Fruit fly (Drosophila melanogaster) whole organism, embryonic: ENCODE data around the gene CG6962.
A peak's percentile ranks its signal among the peaks of the same experiment; 100 is the strongest.

ENCODE experiments used
- Atf-2 ChIP-seq: fragments of 200-800 bp; sonication (Bioruptor generic); optimal IDR thresholded peaks from 2 replicates; lab custom pipeline; 2016; ENCODE audit warnings: missing biosample characterization, missing genetic modification characterization
- Bdp1 ChIP-seq: fragments of 200-800 bp; sonication (Bioruptor generic); optimal IDR thresholded peaks from 3 replicates; lab custom pipeline; 2016; ENCODE audit warnings: missing biosample characterization, missing genetic modification characterization
- CG10565 ChIP-seq: fragments of 200-800 bp; sonication (Bioruptor generic); optimal IDR thresholded peaks from 3 replicates; lab custom pipeline; 2016; ENCODE audit warnings: missing biosample characterization, mild to moderate bottlenecking, missing genetic modification characterization
- CG13287 ChIP-seq: fragments of 200-800 bp; sonication (Bioruptor generic); IDR thresholded peaks from 2 replicates; pipeline ENCODE4 v1.3.6; 2022; ENCODE audit warnings: missing biosample characterization, missing genetic modification characterization; ENCODE audit not compliant: partially characterized antibody
- CG14667 ChIP-seq: fragments of 200-800 bp; sonication (Bioruptor generic); IDR thresholded peaks from 2 replicates; pipeline ENCODE4 v1.3.6; 2022; ENCODE audit warnings: missing biosample characterization, missing genetic modification characterization
- CG17802 ChIP-seq: fragments of 200-800 bp; sonication (Bioruptor generic); optimal IDR thresholded peaks from 2 replicates; lab custom pipeline; 2018; ENCODE audit warnings: missing biosample characterization, mild to moderate bottlenecking, missing genetic modification characterization, moderate library complexity
- CG1832 ChIP-seq: fragments of 200-800 bp; sonication (Bioruptor generic); optimal IDR thresholded peaks from 2 replicates; lab custom pipeline; 2017; ENCODE audit warnings: missing biosample characterization, mild to moderate bottlenecking, missing genetic modification characterization, inconsistent platforms
- CG2120 ChIP-seq: fragments of 200-800 bp; sonication (Bioruptor generic); optimal IDR thresholded peaks from 3 replicates; lab custom pipeline; 2016; ENCODE audit warnings: missing biosample characterization, missing genetic modification characterization
- CG2202 ChIP-seq: fragments of 200-800 bp; sonication (Bioruptor generic); optimal IDR thresholded peaks from 2 replicates; lab custom pipeline; 2018; ENCODE audit warnings: missing biosample characterization, mild to moderate bottlenecking, missing genetic modification characterization
- CG3407 ChIP-seq: fragments of 200-800 bp; sonication (Bioruptor generic); optimal IDR thresholded peaks from 2 replicates; lab custom pipeline; 2018; ENCODE audit warnings: missing biosample characterization, mild to moderate bottlenecking, missing genetic modification characterization
- CG34422 ChIP-seq: fragments of 200-800 bp; sonication (Bioruptor generic); IDR thresholded peaks from 3 replicates; pipeline ENCODE4 v1.3.6; 2022; ENCODE audit warnings: missing biosample characterization, missing genetic modification characterization
- CG4617 ChIP-seq: fragments of 200-800 bp; sonication (Bioruptor generic); optimal IDR thresholded peaks from 3 replicates; lab custom pipeline; 2016; ENCODE audit warnings: missing biosample characterization, missing genetic modification characterization, borderline replicate concordance
- CG6175 ChIP-seq: fragments of 200-800 bp; sonication (Bioruptor generic); IDR thresholded peaks from 3 replicates; pipeline ENCODE4 v1.3.6; 2022; ENCODE audit warnings: missing biosample characterization, missing genetic modification characterization
- CG7963 ChIP-seq: fragments of 200-800 bp; sonication (Bioruptor generic); IDR thresholded peaks from 3 replicates; pipeline ENCODE4 v1.3.6; 2022; ENCODE audit warnings: missing biosample characterization, missing genetic modification characterization; ENCODE audit not compliant: partially characterized antibody
- CG8388 ChIP-seq: fragments of 200-800 bp; sonication (Bioruptor generic); optimal IDR thresholded peaks from 2 replicates; lab custom pipeline; 2019; ENCODE audit warnings: missing biosample characterization, mild to moderate bottlenecking, missing genetic modification characterization, moderate library complexity
- CG9727 ChIP-seq: fragments of 200-800 bp; sonication (Bioruptor generic); optimal IDR thresholded peaks from 3 replicates; lab custom pipeline; 2017; ENCODE audit warnings: missing biosample characterization, mild to moderate bottlenecking, missing genetic modification characterization
- CG9876 ChIP-seq: fragments of 200-800 bp; sonication (Bioruptor generic); optimal IDR thresholded peaks from 2 replicates; lab custom pipeline; 2016; ENCODE audit warnings: missing biosample characterization, missing genetic modification characterization
- Dek ChIP-seq: fragments of 200-800 bp; sonication (Bioruptor generic); optimal IDR thresholded peaks from 3 replicates; lab custom pipeline; 2019; ENCODE audit warnings: missing biosample characterization, mild to moderate bottlenecking, missing genetic modification characterization, moderate library complexity
- Dll ChIP-seq: fragments of 200-800 bp; sonication (Bioruptor generic); IDR thresholded peaks from 4 replicates; pipeline ENCODE4 v1.3.6; 2022; ENCODE audit warnings: missing biosample characterization, missing genetic modification characterization; ENCODE audit not compliant: partially characterized antibody
- HHEX ChIP-seq: fragments of 200-800 bp; sonication (Bioruptor generic); optimal IDR thresholded peaks from 3 replicates; lab custom pipeline; 2017; ENCODE audit warnings: missing biosample characterization, mild to moderate bottlenecking, missing genetic modification characterization, missing genetic modification reagents
- HLHmδ ChIP-seq: fragments of 200-800 bp; sonication (Bioruptor generic); optimal IDR thresholded peaks from 2 replicates; lab custom pipeline; 2018; ENCODE audit warnings: missing biosample characterization, mild to moderate bottlenecking, missing genetic modification characterization, moderate library complexity
- Kr ChIP-seq: fragments of 200-800 bp; sonication (Bioruptor generic); optimal IDR thresholded peaks from 2 replicates; lab custom pipeline; 2017; ENCODE audit warnings: missing biosample characterization, mild to moderate bottlenecking, missing genetic modification characterization
- MTF-1 ChIP-seq: fragments of 200-800 bp; sonication (Bioruptor generic); optimal IDR thresholded peaks from 2 replicates; lab custom pipeline; 2018; ENCODE audit warnings: missing biosample characterization, mild to moderate bottlenecking, missing genetic modification characterization, borderline replicate concordance
- Mad ChIP-seq: fragments of 200-800 bp; sonication (Bioruptor generic); optimal IDR thresholded peaks from 2 replicates; lab custom pipeline; 2016; ENCODE audit warnings: missing biosample characterization, missing genetic modification characterization
- NC2α ChIP-seq: fragments of 200-800 bp; sonication (Bioruptor generic); optimal IDR thresholded peaks from 2 replicates; lab custom pipeline; 2016; ENCODE audit warnings: missing biosample characterization, missing genetic modification characterization
- NFAT ChIP-seq: fragments of 200-800 bp; sonication (Bioruptor generic); IDR thresholded peaks from 2 replicates; pipeline ENCODE4 v1.3.6; 2022; ENCODE audit warnings: missing biosample characterization, missing genetic modification characterization
- Neu2 ChIP-seq: fragments of 200-800 bp; sonication (Bioruptor generic); optimal IDR thresholded peaks from 3 replicates; lab custom pipeline; 2016; ENCODE audit warnings: missing biosample characterization, missing genetic modification characterization, borderline replicate concordance
- Ssrp ChIP-seq: fragments of 200-800 bp; sonication (Bioruptor generic); optimal IDR thresholded peaks from 2 replicates; lab custom pipeline; 2018; ENCODE audit warnings: missing biosample characterization, mild to moderate bottlenecking, missing genetic modification characterization, moderate library complexity
- ac ChIP-seq: fragments of 200-800 bp; sonication (Bioruptor generic); optimal IDR thresholded peaks from 3 replicates; lab custom pipeline; 2017; ENCODE audit warnings: missing biosample characterization, mild to moderate bottlenecking, missing genetic modification characterization
- ase ChIP-seq: fragments of 200-800 bp; sonication (Bioruptor generic); IDR thresholded peaks from 3 replicates; pipeline ENCODE4 v1.3.6; 2022; ENCODE audit warnings: missing biosample characterization, missing genetic modification characterization
- ato ChIP-seq: fragments of 200-800 bp; sonication (Bioruptor generic); IDR thresholded peaks from 2 replicates; pipeline ENCODE4 v1.3.6; 2022; ENCODE audit warnings: missing biosample characterization, missing genetic modification characterization; ENCODE audit not compliant: partially characterized antibody
- chn ChIP-seq: fragments of 200-800 bp; sonication (Bioruptor generic); optimal IDR thresholded peaks from 2 replicates; lab custom pipeline; 2016; ENCODE audit warnings: missing biosample characterization, missing genetic modification characterization
- dpn ChIP-seq, 2 experiments: fragments of 200-800 bp; sonication (Bioruptor generic); optimal IDR thresholded peaks; 3 replicates each; lab custom pipeline; 2016; ENCODE audit warnings: missing biosample characterization in 2 of 2, missing genetic modification characterization in 2 of 2
- ems ChIP-seq: fragments of 200-800 bp; sonication (Bioruptor generic); optimal IDR thresholded peaks from 3 replicates; lab custom pipeline; 2016; ENCODE audit warnings: missing biosample characterization, missing genetic modification characterization
- esg ChIP-seq: fragments of 200-800 bp; sonication (Bioruptor generic); conservative IDR thresholded peaks from 2 replicates; pipeline ENCODE4 v1.3.6; 2022; ENCODE audit warnings: missing biosample characterization, missing genetic modification characterization
- fd102C ChIP-seq: fragments of 200-800 bp; sonication (Bioruptor generic); optimal IDR thresholded peaks from 2 replicates; lab custom pipeline; 2018; ENCODE audit warnings: missing biosample characterization, mild to moderate bottlenecking, missing genetic modification characterization, moderate library complexity
- gsb ChIP-seq: fragments of 200-800 bp; sonication (Bioruptor generic); IDR thresholded peaks from 2 replicates; pipeline ENCODE4 v1.3.6; 2022; ENCODE audit warnings: missing biosample characterization, missing genetic modification characterization
- klu ChIP-seq: fragments of 200-800 bp; sonication (Bioruptor generic); IDR thresholded peaks from 2 replicates; pipeline ENCODE4 v1.3.6; 2022; ENCODE audit warnings: missing biosample characterization, missing genetic modification characterization
- mld ChIP-seq: fragments of 200-800 bp; sonication (Bioruptor generic); IDR thresholded peaks from 3 replicates; pipeline ENCODE4 v1.3.6; 2022; ENCODE audit warnings: missing biosample characterization, missing genetic modification characterization; ENCODE audit not compliant: partially characterized antibody
- nmo ChIP-seq: fragments of 200-800 bp; sonication (Bioruptor generic); optimal IDR thresholded peaks from 2 replicates; lab custom pipeline; 2018; ENCODE audit warnings: missing biosample characterization, mild to moderate bottlenecking, missing genetic modification characterization, moderate library complexity
- p53 ChIP-seq: fragments of 200-800 bp; sonication (Bioruptor generic); optimal IDR thresholded peaks from 2 replicates; lab custom pipeline; 2016; ENCODE audit warnings: missing biosample characterization, missing genetic modification characterization
- pb ChIP-seq: fragments of 200-800 bp; sonication (Bioruptor generic); optimal IDR thresholded peaks from 3 replicates; lab custom pipeline; 2016; ENCODE audit warnings: missing biosample characterization, missing genetic modification characterization
- ro ChIP-seq: fragments of 200-800 bp; sonication (Bioruptor generic); IDR thresholded peaks from 2 replicates; pipeline ENCODE4 v1.3.6; 2022; ENCODE audit warnings: missing biosample characterization, missing genetic modification characterization
- salm ChIP-seq: fragments of 200-800 bp; sonication (Bioruptor generic); optimal IDR thresholded peaks from 2 replicates; lab custom pipeline; 2018; ENCODE audit warnings: missing biosample characterization, mild to moderate bottlenecking, missing genetic modification characterization
- sna ChIP-seq: fragments of 200-800 bp; sonication (Bioruptor generic); IDR thresholded peaks from 2 replicates; pipeline ENCODE4 v1.3.6; 2022; ENCODE audit warnings: missing biosample characterization, missing genetic modification characterization; ENCODE audit not compliant: partially characterized antibody
- tin ChIP-seq: fragments of 200-800 bp; sonication (Bioruptor generic); optimal IDR thresholded peaks from 3 replicates; lab custom pipeline; 2016; ENCODE audit warnings: missing biosample characterization, missing genetic modification characterization
- unpg ChIP-seq: fragments of 200-800 bp; sonication (Bioruptor generic); optimal IDR thresholded peaks from 3 replicates; lab custom pipeline; 2018; ENCODE audit warnings: missing biosample characterization, mild to moderate bottlenecking, missing genetic modification characterization, moderate library complexity

CG6962 gene

dm6 chr3R:11887114-11888037, 5.0 kb upstream of the CG6962 start, which contains the start of gene mthl5 (continued):
- TF ChIP-seq CG13287 (GFP tag; lab: Robert Waterston, UW), result 0 out of 2 replicates have a peak, but pooled peaks have one; percentile 32
- no peak for TF ChIP-seq CG1832 (GFP tag; lab: Kevin White, UChicago)
- peak; percentile 48 for TF ChIP-seq HLHmδ (GFP tag; lab: Kevin White, UChicago)
- no peak; the same call in none of the 2 replicates for TF ChIP-seq sna
- TF ChIP-seq Bdp1 (GFP tag; lab: Kevin White, UChicago), result peak; percentile 52
- TF ChIP-seq ac, result peak; percentile 31
- no peak for TF ChIP-seq ato (GFP tag; lab: Robert Waterston, UW)
- no peak for TF ChIP-seq Neu2 (GFP tag; lab: Kevin White, UChicago)
- peak; percentile 88 for TF ChIP-seq nmo (GFP tag; lab: Kevin White, UChicago)
- peak; percentile 70 for TF ChIP-seq salm (tag; lab: Kevin White, UChicago)
- TF ChIP-seq fd102C, result no peak
- peak; percentile 34 for TF ChIP-seq CG4617
- TF ChIP-seq CG7963, result no peak
- 0 out of 3 replicates have a peak, but pooled peaks have one; percentile 55 for TF ChIP-seq ase (GFP tag; lab: Robert Waterston, UW)
- TF ChIP-seq Ssrp (tag; lab: Kevin White, UChicago), result peak; percentile 81
- peak; percentile 81 for TF ChIP-seq CG2120
- TF ChIP-seq ro (GFP tag; lab: Robert Waterston, UW), result peak; percentile 43; the same call in 1 of the 2 replicates
- no peak for TF ChIP-seq gsb (GFP tag; lab: Robert Waterston, UW)
- TF ChIP-seq CG14667, result peak; percentile 64
- peak; percentile 37 for TF ChIP-seq p53 (GFP tag; lab: Kevin White, UChicago)
- TF ChIP-seq Mad (GFP tag; lab: Kevin White, UChicago), result peak; percentile 31
- TF ChIP-seq CG3407 (GFP tag; lab: Kevin White, UChicago), result peak; percentile 55
- TF ChIP-seq Atf-2, result peak; percentile 79
- peak; percentile 48 for TF ChIP-seq CG17802
- peak; percentile 88 for TF ChIP-seq CG9727 (GFP tag; lab: Kevin White, UChicago)
- peak; percentile 64 for TF ChIP-seq CG2202 (tag; lab: Kevin White, UChicago)
- TF ChIP-seq tin (GFP tag; lab: Kevin White, UChicago), result peak; percentile 86
- peak; percentile 80 for TF ChIP-seq esg (GFP tag; lab: Robert Waterston, UW)
- no peak for TF ChIP-seq pb (GFP tag; lab: Kevin White, UChicago)
- 0 out of 4 replicates have a peak, but pooled peaks have one; percentile 12 for TF ChIP-seq Dll (GFP tag; lab: Robert Waterston, UW)
- TF ChIP-seq MTF-1 (GFP tag; lab: Kevin White, UChicago), result no peak
- no peak; the same call in 2 of the 3 replicates for TF ChIP-seq CG6175 (GFP tag; lab: Robert Waterston, UW)
- no peak for TF ChIP-seq Kr (GFP tag; lab: Kevin White, UChicago)
- TF ChIP-seq mld (GFP tag; lab: Robert Waterston, UW), result no peak
- peak; percentile 78 for TF ChIP-seq HHEX (GFP tag; lab: Kevin White, UChicago)
- peak; percentile 74 for TF ChIP-seq CG8388
- peak; percentile 59 for TF ChIP-seq NFAT (GFP tag; lab: Robert Waterston, UW)
- TF ChIP-seq CG9876, result peak; percentile 59
- TF ChIP-seq klu, result peak; percentile 67
- TF ChIP-seq ems, result peak; percentile 77
- TF ChIP-seq dpn (GFP tag; optimal IDR thresholded peaks at IDR 0.05; lab: Kevin White, UChicago), result peak; percentile 69 to 83
- TF ChIP-seq CG10565 (GFP tag; lab: Kevin White, UChicago), result no peak
- peak; percentile 73 for TF ChIP-seq NC2α (GFP tag; lab: Kevin White, UChicago)
- peak; percentile 82 for TF ChIP-seq chn (GFP tag; lab: Kevin White, UChicago)
- TF ChIP-seq Dek (tag; lab: Kevin White, UChicago), result peak; percentile 40
- peak; percentile 75 for TF ChIP-seq unpg
- TF ChIP-seq CG34422 (GFP tag; lab: Robert Waterston, UW), result peak; percentile 46; the same call in 2 of the 3 replicates
